Worm (Caenorhabditis elegans) whole organism, mixed stage, embryonic: ENCODE data around the gene srx-98.

Experiments
- M03D4.4 ChIP-seq: sonication (generic microtip); optimal IDR thresholded peaks from 2 replicates; lab custom pipeline; 2017; ENCODE audit warnings: mild to moderate bottlenecking, missing genetic modification characterization, missing compliant biosample characterization
- bed-3 ChIP-seq: fragments of 200-800 bp; sonication (Bioruptor generic); optimal IDR thresholded peaks from 3 replicates; lab custom pipeline; 2018; ENCODE audit warnings: mild to moderate bottlenecking, missing genetic modification characterization, moderate library complexity, missing compliant biosample characterization
- blmp-1 ChIP-seq: fragments of 150-350 bp; optimal IDR thresholded peaks from 2 replicates; lab custom pipeline; 2014; ENCODE audit warnings: missing biosample characterization, missing genetic modification characterization
- ceh-39 ChIP-seq: fragments of 150-350 bp; optimal IDR thresholded peaks from 2 replicates; lab custom pipeline; 2014; ENCODE audit warnings: missing biosample characterization, missing genetic modification characterization
- ceh-43 ChIP-seq: fragments of 200-800 bp; sonication (Bioruptor generic); optimal IDR thresholded peaks from 2 replicates; lab custom pipeline; 2018; ENCODE audit warnings: mild to moderate bottlenecking, missing genetic modification characterization, moderate library complexity, missing compliant biosample characterization
- ceh-83 ChIP-seq: fragments of 200-800 bp; sonication (Bioruptor generic); optimal IDR thresholded peaks from 2 replicates; lab custom pipeline; 2018; ENCODE audit warnings: mild to moderate bottlenecking, missing genetic modification characterization, missing compliant biosample characterization
- ces-1 ChIP-seq: fragments of 150-350 bp; optimal IDR thresholded peaks from 2 replicates; lab custom pipeline; 2014; ENCODE audit warnings: missing biosample characterization, missing genetic modification reagents, missing genetic modification characterization
- cnd-1 ChIP-seq: fragments of 200-800 bp; sonication (Bioruptor generic); optimal IDR thresholded peaks from 2 replicates; lab custom pipeline; 2018; ENCODE audit warnings: mild to moderate bottlenecking, missing genetic modification characterization, missing compliant biosample characterization
- drap-1 ChIP-seq: fragments of 200-800 bp; sonication (Bioruptor generic); optimal IDR thresholded peaks from 3 replicates; lab custom pipeline; 2018; ENCODE audit warnings: mild to moderate bottlenecking, missing genetic modification characterization, missing compliant biosample characterization
- elt-1 ChIP-seq: sonication (generic microtip); optimal IDR thresholded peaks from 2 replicates; lab custom pipeline; 2017; ENCODE audit warnings: missing genetic modification characterization, mild to moderate bottlenecking, missing compliant biosample characterization, antibody characterized with exemption, moderate library complexity, borderline replicate concordance; ENCODE audit not compliant: insufficient read depth
- elt-3 ChIP-seq: fragments of 150-350 bp; optimal IDR thresholded peaks from 2 replicates; lab custom pipeline; 2014; ENCODE audit warnings: missing biosample characterization, missing genetic modification characterization
- ham-2 ChIP-seq: fragments of 200-800 bp; sonication (Bioruptor generic); optimal IDR thresholded peaks from 2 replicates; lab custom pipeline; 2018; ENCODE audit warnings: mild to moderate bottlenecking, missing genetic modification characterization, missing compliant biosample characterization
- hlh-1 ChIP-seq: fragments of 150-350 bp; optimal IDR thresholded peaks from 2 replicates; lab custom pipeline; 2014; ENCODE audit warnings: missing biosample characterization, missing genetic modification reagents, missing genetic modification characterization
- lin-13 ChIP-seq: fragments of 150-350 bp; optimal IDR thresholded peaks from 2 replicates; lab custom pipeline; 2014; ENCODE audit warnings: missing biosample characterization, missing genetic modification characterization
- lin-32 ChIP-seq: fragments of 200-800 bp; sonication (Bioruptor generic); optimal IDR thresholded peaks from 2 replicates; lab custom pipeline; 2018; ENCODE audit warnings: mild to moderate bottlenecking, missing genetic modification characterization, missing compliant biosample characterization
- lsy-2 ChIP-seq: fragments of 150-350 bp; optimal IDR thresholded peaks from 2 replicates; lab custom pipeline; 2014; ENCODE audit warnings: missing biosample characterization, missing genetic modification characterization
- mls-2 ChIP-seq: sonication (generic microtip); optimal IDR thresholded peaks from 2 replicates; lab custom pipeline; 2016; ENCODE audit warnings: mild to moderate bottlenecking, missing genetic modification characterization, moderate library complexity, missing compliant biosample characterization
- nhr-12 ChIP-seq: fragments of 150-350 bp; optimal IDR thresholded peaks from 2 replicates; lab custom pipeline; 2014; ENCODE audit warnings: missing biosample characterization, missing genetic modification characterization
- nhr-2 ChIP-seq: fragments of 150-350 bp; optimal IDR thresholded peaks from 2 replicates; lab custom pipeline; 2014; ENCODE audit warnings: missing biosample characterization, missing genetic modification characterization
- nhr-237 ChIP-seq: fragments of 150-350 bp; optimal IDR thresholded peaks from 2 replicates; lab custom pipeline; 2014; ENCODE audit warnings: missing biosample characterization, missing genetic modification characterization
- nhr-28 ChIP-seq: fragments of 150-350 bp; optimal IDR thresholded peaks from 2 replicates; lab custom pipeline; 2014; ENCODE audit warnings: missing biosample characterization, missing genetic modification characterization
- nhr-76 ChIP-seq: sonication (generic microtip); optimal IDR thresholded peaks from 2 replicates; lab custom pipeline; 2017; ENCODE audit warnings: missing biosample characterization, missing genetic modification characterization
- sem-2 ChIP-seq: fragments of 200-800 bp; sonication (Bioruptor generic); optimal IDR thresholded peaks from 2 replicates; lab custom pipeline; 2018; ENCODE audit warnings: mild to moderate bottlenecking, missing genetic modification characterization, missing compliant biosample characterization
- snpc-4 ChIP-seq: fragments of 150-350 bp; optimal IDR thresholded peaks from 2 replicates; lab custom pipeline; 2014; ENCODE audit warnings: missing biosample characterization, missing genetic modification characterization
- tbx-8 ChIP-seq: fragments of 200-800 bp; sonication (Bioruptor generic); optimal IDR thresholded peaks from 2 replicates; lab custom pipeline; 2018; ENCODE audit warnings: mild to moderate bottlenecking, missing genetic modification characterization, moderate library complexity, missing compliant biosample characterization
- unc-120 ChIP-seq: sonication (generic microtip); optimal IDR thresholded peaks from 2 replicates; lab custom pipeline; 2017; ENCODE audit warnings: missing genetic modification characterization, missing compliant biosample characterization; ENCODE audit not compliant: poor library complexity, severe bottlenecking
- unc-39 ChIP-seq: fragments of 150-350 bp; optimal IDR thresholded peaks from 2 replicates; lab custom pipeline; 2014; ENCODE audit warnings: missing biosample characterization, missing genetic modification characterization
- unc-62 ChIP-seq: fragments of 150-350 bp; optimal IDR thresholded peaks from 2 replicates; lab custom pipeline; 2014; ENCODE audit warnings: missing biosample characterization, missing genetic modification reagents, missing genetic modification characterization
- zip-8 ChIP-seq: fragments of 150-350 bp; optimal IDR thresholded peaks from 2 replicates; lab custom pipeline; 2014; ENCODE audit warnings: missing biosample characterization, missing genetic modification characterization
- ztf-11 ChIP-seq: fragments of 150-350 bp; optimal IDR thresholded peaks from 2 replicates; lab custom pipeline; 2014; ENCODE audit warnings: missing biosample characterization, missing genetic modification characterization

Gene srx-98

ce11 chrII:3709255-3709654 lies 38.4 kb upstream of the srx-98 start, which contains the start of gene srx-110:
Gene srx-110 (plus strand): TSS chrII:3709555.
- TF ChIP-seq zip-8 (tag; lab: Kevin White, UChicago): no peak
- no peak for TF ChIP-seq ces-1
- no peak for TF ChIP-seq mls-2
- no peak for TF ChIP-seq sem-2
- no peak for TF ChIP-seq unc-62
- TF ChIP-seq bed-3 (GFP tag; lab: Kevin White, UChicago): no peak
- TF ChIP-seq nhr-28: no peak
- TF ChIP-seq nhr-2 (tag; lab: Kevin White, UChicago): no peak
- no peak for TF ChIP-seq lin-13 (tag; lab: Kevin White, UChicago)

- no peak for TF ChIP-seq lsy-2 (tag; lab: Kevin White, UChicago)
- TF ChIP-seq tbx-8 (GFP tag; lab: Kevin White, UChicago): no peak
- TF ChIP-seq lin-32 (GFP tag; lab: Kevin White, UChicago): no peak
- TF ChIP-seq ham-2 (GFP tag; lab: Kevin White, UChicago): no peak
- TF ChIP-seq nhr-12: no peak
- no peak for TF ChIP-seq ceh-39 (tag; lab: Kevin White, UChicago)
- TF ChIP-seq blmp-1 (tag; lab: Kevin White, UChicago): no peak
- no peak for TF ChIP-seq elt-3 (tag; lab: Kevin White, UChicago)
- no peak for TF ChIP-seq unc-62
- no peak for TF ChIP-seq nhr-237 (tag; lab: Kevin White, UChicago)
- TF ChIP-seq sem-2: no peak
- no peak for TF ChIP-seq M03D4.4 (tag; lab: Kevin White, UChicago)
- TF ChIP-seq mls-2: no peak
- no peak for TF ChIP-seq zip-8 (tag; lab: Kevin White, UChicago)
- no peak for TF ChIP-seq hlh-1
- TF ChIP-seq ceh-83: no peak
- no peak for TF ChIP-seq snpc-4 (tag; lab: Kevin White, UChicago)
- TF ChIP-seq ztf-11 (tag; lab: Kevin White, UChicago): no peak
- no peak for TF ChIP-seq unc-120 (tag; lab: Kevin White, UChicago)
Measured at ce11 chrII:3705320-3705719, 34.5 kb upstream of the srx-98 start, which contains the start of gene srx-108. Gene srx-108 (plus strand): TSS chrII:3705620.

- TF ChIP-seq tbx-8 (GFP tag; lab: Kevin White, UChicago) (no peak), unc-62 (no peak), unc-120 (tag; lab: Kevin White, UChicago) (no peak), ceh-39 (tag; lab: Kevin White, UChicago) (no peak), ztf-11 (tag; lab: Kevin White, UChicago) (no peak), lsy-2 (tag; lab: Kevin White, UChicago) (no peak), elt-1 (tag; lab: Kevin White, UChicago) (no peak), ceh-43 (GFP tag; lab: Kevin White, UChicago) (no peak), elt-3 (tag; lab: Kevin White, UChicago) (no peak), nhr-76 (tag; lab: Kevin White, UChicago) (no peak), drap-1 (GFP tag; lab: Kevin White, UChicago) (no peak), zip-8 (tag; lab: Kevin White, UChicago) (no peak), nhr-237 (tag; lab: Kevin White, UChicago) (no peak), lin-32 (GFP tag; lab: Kevin White, UChicago) (no peak)
- TF ChIP-seq, all 35 proteins: peak for 0
Measured at ce11 chrII:3701305-3701704, 30.4 kb upstream of the srx-98 start, which contains the start of gene srx-105. Gene srx-105 (minus strand): TSS chrII:3701405.

ce11 chrII:3699591-3699990 lies 28.7 kb upstream of the srx-98 start, which contains the start of gene srx-104:
Gene srx-104 (minus strand): TSS chrII:3699691.
- TF ChIP-seq ces-1: no peak
- no peak for TF ChIP-seq sem-2
- TF ChIP-seq unc-39 (tag; lab: Kevin White, UChicago): no peak
- no peak for TF ChIP-seq unc-120 (tag; lab: Kevin White, UChicago)
- TF ChIP-seq ham-2 (GFP tag; lab: Kevin White, UChicago): no peak
- TF ChIP-seq snpc-4 (tag; lab: Kevin White, UChicago): no peak
- TF ChIP-seq nhr-76 (tag; lab: Kevin White, UChicago): no peak
- no peak for TF ChIP-seq unc-62
- TF ChIP-seq ceh-39 (tag; lab: Kevin White, UChicago): no peak

ce11 chrII:3694664-3695063 lies 23.8 kb upstream of the srx-98 start, which contains the start of gene srx-102:
Gene srx-102 (minus strand): TSS chrII:3694764.
- TF ChIP-seq zip-8 (tag; lab: Kevin White, UChicago): no peak
- no peak for TF ChIP-seq cnd-1
- no peak for TF ChIP-seq unc-62
